Worm (Caenorhabditis elegans): Measurements from ENCODE around the gene C44B12.3.

C44B12.3 gene

ce11 chrIV:1107190-1107589, 2.6 kb downstream of the C44B12.3 start, which contains the start of gene ost-1 (continued):
- TF ChIP-seq tbx-2 (tag; optimal IDR thresholded peaks at IDR 0.05) (no peak), nhr-71 (tag; optimal IDR thresholded peaks at IDR 0.05) (peak; percentile 53), ceh-90 (tag; optimal IDR thresholded peaks at IDR 0.05) (no peak), pqm-1 (tag; optimal IDR thresholded peaks at IDR 0.05) (no peak), egl-13 (tag; optimal IDR thresholded peaks at IDR 0.05) (no peak), ceh-82 (tag; optimal IDR thresholded peaks at IDR 0.05) (no peak), unc-86 (tag; optimal IDR thresholded peaks at IDR 0.05) (no peak), skn-1 (tag; optimal IDR thresholded peaks at IDR 0.05) (no peak), aha-1 (tag; optimal IDR thresholded peaks at IDR 0.05) (no peak), nhr-20 (tag; optimal IDR thresholded peaks at IDR 0.05) (peak; percentile 11), snu-23 (GFP tag; optimal IDR thresholded peaks at IDR 0.05) (no peak), unc-98 (GFP tag; IDR thresholded peaks at IDR 0.05) (no peak), ces-1 (GFP tag; optimal IDR thresholded peaks at IDR 0.05) (no peak), ceh-88 (GFP tag; IDR thresholded peaks at IDR 0.05) (no peak), ama-1 (optimal IDR thresholded peaks at IDR 0.05) (peak; percentile 61), ets-5 (GFP tag; IDR thresholded peaks at IDR 0.05) (no peak), lsy-2 (tag; optimal IDR thresholded peaks at IDR 0.05) (peak in 1 of 2 experiments; percentile 19), fos-1 (tag; optimal IDR thresholded peaks at IDR 0.05) (no peak), blmp-1 (tag; optimal IDR thresholded peaks at IDR 0.05) (no peak), unc-130 (tag; optimal IDR thresholded peaks at IDR 0.05) (no peak), egl-27 (tag; optimal IDR thresholded peaks at IDR 0.05) (no peak), lin-14 (GFP tag; optimal IDR thresholded peaks at IDR 0.05) (peak; percentile 17), lin-35 (GFP tag; optimal IDR thresholded peaks at IDR 0.05) (no peak), ztf-11 (tag; optimal IDR thresholded peaks at IDR 0.05) (no peak), fkh-8 (tag; optimal IDR thresholded peaks at IDR 0.05) (no peak), C04F5.9 (tag; optimal IDR thresholded peaks at IDR 0.05) (no peak)

- TF ChIP-seq C34B4.2 (tag; optimal IDR thresholded peaks at IDR 0.05) (no peak), nhr-237 (tag; optimal IDR thresholded peaks at IDR 0.05) (no peak), egl-27 (tag; optimal IDR thresholded peaks at IDR 0.05) (no peak), hlh-17 (GFP tag; optimal IDR thresholded peaks at IDR 0.05; ENCODE audit: borderline replicate concordance) (no peak), lsy-2 (tag; optimal IDR thresholded peaks at IDR 0.05) (peak; percentile 39 to 50), dpl-1 (GFP tag; optimal IDR thresholded peaks at IDR 0.05) (no peak), egl-13 (tag; optimal IDR thresholded peaks at IDR 0.05) (no peak), nhr-90 (tag; optimal IDR thresholded peaks at IDR 0.05; ENCODE audit: poor library complexity) (no peak), mep-1 (tag; optimal IDR thresholded peaks at IDR 0.05) (no peak), C04F5.9 (tag; optimal IDR thresholded peaks at IDR 0.05) (peak; percentile 34), unc-130 (tag; optimal IDR thresholded peaks at IDR 0.05) (peak; percentile 44), fkh-8 (tag; optimal IDR thresholded peaks at IDR 0.05) (no peak), zip-4 (GFP tag; optimal IDR thresholded peaks at IDR 0.05) (no peak), tlp-1 (tag; optimal IDR thresholded peaks at IDR 0.05) (no peak), blmp-1 (tag; optimal IDR thresholded peaks at IDR 0.05) (no peak), efl-3 (GFP tag; optimal IDR thresholded peaks at IDR 0.05) (no peak), fkh-4 (tag; optimal IDR thresholded peaks at IDR 0.05; ENCODE audit: borderline replicate concordance) (no peak), lin-15B (tag; optimal IDR thresholded peaks at IDR 0.05) (no peak), nhr-77 (tag; optimal IDR thresholded peaks at IDR 0.05) (no peak), nhr-12 (tag; optimal IDR thresholded peaks at IDR 0.05) (no peak), ama-1 (optimal IDR thresholded peaks at IDR 0.05) (no peak), swsn-7 (tag; optimal IDR thresholded peaks at IDR 0.05) (peak; percentile 50), nhr-47 (tag; optimal IDR thresholded peaks at IDR 0.05) (peak; percentile 28), lir-3 (tag; optimal IDR thresholded peaks at IDR 0.05; ENCODE audit: poor library complexity) (no peak), sox-4 (tag; optimal IDR thresholded peaks at IDR 0.05) (no peak), ces-1 (GFP tag; optimal IDR thresholded peaks at IDR 0.05) (no peak), lin-13 (GFP tag; optimal IDR thresholded peaks at IDR 0.05) (no peak), isw-1 (GFP tag; IDR thresholded peaks at IDR 0.05) (no peak), mef-2 (tag; optimal IDR thresholded peaks at IDR 0.05) (no peak), ceh-8 (GFP tag; optimal IDR thresholded peaks at IDR 0.05) (no peak), hpl-2 (GFP tag; optimal IDR thresholded peaks at IDR 0.05) (no peak), zag-1 (tag; optimal IDR thresholded peaks at IDR 0.05) (no peak), ets-5 (GFP tag; IDR thresholded peaks at IDR 0.05) (no peak), ceh-90 (tag; optimal IDR thresholded peaks at IDR 0.05) (no peak), ztf-4 (tag; optimal IDR thresholded peaks at IDR 0.05) (peak; percentile 33), nhr-76 (tag; optimal IDR thresholded peaks at IDR 0.05) (no peak)
Measured at ce11 chrIV:1108030-1108429, 3.5 kb downstream of the C44B12.3 start.
